Worm (Caenorhabditis elegans) whole organism, midembryonic: ENCODE results near the gene srh-130.

Experiments used
- T22C8.4 ChIP-seq: fragments of 200-800 bp; sonication (Bioruptor generic); IDR thresholded peaks from 2 replicates; pipeline ENCODE4 v1.3.6; 2022; ENCODE audit warnings: missing genetic modification characterization, missing compliant biosample characterization
- cog-1 ChIP-seq: sonication (generic microtip); optimal IDR thresholded peaks from 2 replicates; lab custom pipeline; 2016; ENCODE audit warnings: missing genetic modification characterization, missing compliant biosample characterization
- flt-1 ChIP-seq: fragments of 200-800 bp; sonication (Bioruptor generic); IDR thresholded peaks from 2 replicates; pipeline ENCODE4 v1.3.6; 2022; ENCODE audit warnings: missing genetic modification characterization, missing compliant biosample characterization
- klf-2 ChIP-seq: fragments of 200-800 bp; sonication (Bioruptor generic); conservative IDR thresholded peaks from 2 replicates; pipeline ENCODE4 v1.3.6; 2022; ENCODE audit warnings: missing genetic modification reagents, missing genetic modification characterization, missing compliant biosample characterization
- med-1 ChIP-seq: sonication (generic microtip); optimal IDR thresholded peaks from 2 replicates; lab custom pipeline; 2017; ENCODE audit warnings: missing genetic modification characterization, mild to moderate bottlenecking, missing compliant biosample characterization, antibody characterized with exemption, missing genetic modification reagents; ENCODE audit not compliant: insufficient read depth
- ref-1 ChIP-seq: fragments of 200-800 bp; sonication (Bioruptor generic); conservative IDR thresholded peaks from 2 replicates; pipeline ENCODE4 v1.3.6; 2022; ENCODE audit warnings: missing genetic modification reagents, missing genetic modification characterization, missing compliant biosample characterization
- tab-1 ChIP-seq: fragments of 200-800 bp; sonication (Bioruptor generic); IDR thresholded peaks from 2 replicates; pipeline ENCODE4 v1.3.6; 2022; ENCODE audit warnings: missing genetic modification characterization, missing compliant biosample characterization
- ztf-23 ChIP-seq: fragments of 200-800 bp; sonication (Bioruptor generic); IDR thresholded peaks from 2 replicates; pipeline ENCODE4 v1.3.6; 2022; ENCODE audit warnings: missing genetic modification reagents, missing genetic modification characterization, missing compliant biosample characterization
- ztf-29 ChIP-seq: fragments of 200-800 bp; sonication (Bioruptor generic); IDR thresholded peaks from 2 replicates; pipeline ENCODE4 v1.3.6; 2022; ENCODE audit warnings: missing genetic modification reagents, missing genetic modification characterization, missing compliant biosample characterization

srh-130 gene

DNA sequence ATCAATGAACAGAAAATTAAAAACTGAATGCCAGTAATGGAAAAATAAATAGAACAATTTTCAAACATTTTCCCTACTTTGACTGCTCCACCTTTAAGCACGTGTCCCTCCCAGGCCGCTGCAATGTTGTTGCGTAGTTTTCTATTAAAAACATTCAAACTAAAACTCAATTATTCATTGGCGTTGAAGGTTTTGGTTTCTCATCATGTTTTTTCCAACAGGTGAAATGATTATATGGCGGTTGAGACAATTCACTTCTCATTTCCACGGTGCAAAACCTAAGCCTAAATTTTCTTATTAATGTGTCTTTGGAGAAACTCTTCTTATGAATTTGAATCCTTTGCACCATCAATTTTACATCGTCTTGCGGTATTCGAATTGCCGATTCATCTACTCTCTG lies at the start of gene srh-130:
Gene srh-130 (plus strand): TSS at position 301 of the 400 bp plus-strand sequence.
- TF ChIP-seq ztf-23, result no peak
- TF ChIP-seq med-1 (GFP tag; lab: Kevin White, UChicago), result no peak
- no peak for TF ChIP-seq ztf-29 (GFP tag; lab: Robert Waterston, UW)
- TF ChIP-seq klf-2 (GFP tag; lab: Robert Waterston, UW), result no peak
- TF ChIP-seq T22C8.4, result no peak
- no peak for TF ChIP-seq cog-1 (tag; lab: Kevin White, UChicago)
- TF ChIP-seq flt-1 (GFP tag; lab: Robert Waterston, UW), result no peak
- no peak for TF ChIP-seq tab-1 (GFP tag; lab: Robert Waterston, UW)
- TF ChIP-seq ref-1 (GFP tag; lab: Robert Waterston, UW), result no peak

DNA sequence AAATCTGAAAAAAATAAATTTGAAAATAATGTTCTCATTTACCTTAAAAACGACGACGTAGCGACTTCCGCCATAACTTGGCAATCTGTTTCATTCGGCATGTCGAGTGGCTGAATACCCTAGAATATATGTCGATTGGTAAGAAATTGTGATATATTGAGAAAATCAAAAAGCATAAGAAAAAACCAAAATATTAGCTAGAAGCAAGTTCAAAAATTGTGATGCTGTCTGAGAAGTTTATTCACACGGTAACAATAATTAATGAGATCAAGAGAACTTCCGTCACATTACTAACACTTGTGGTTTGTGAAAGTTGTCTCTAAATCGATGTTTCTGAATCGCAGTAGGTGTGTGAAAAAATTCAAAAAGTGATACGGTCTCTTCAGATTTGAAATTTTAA lies 49.0 kb upstream of the srh-130 start, which contains the start of gene srab-1:
Gene srab-1 (minus strand): TSS at position 101 of the 400 bp plus-strand sequence.
- TF ChIP-seq med-1 (GFP tag; lab: Kevin White, UChicago), result no peak
- no peak for TF ChIP-seq ztf-23
- no peak for TF ChIP-seq T22C8.4
- TF ChIP-seq ref-1 (GFP tag; lab: Robert Waterston, UW), result no peak
- no peak for TF ChIP-seq tab-1 (GFP tag; lab: Robert Waterston, UW)
- TF ChIP-seq cog-1 (tag; lab: Kevin White, UChicago), result no peak
- TF ChIP-seq klf-2 (GFP tag; lab: Robert Waterston, UW), result no peak
- no peak for TF ChIP-seq flt-1 (GFP tag; lab: Robert Waterston, UW)
- TF ChIP-seq ztf-29 (GFP tag; lab: Robert Waterston, UW), result no peak

ce11 chrV:5104934-5105333 lies 46.0 kb upstream of the srh-130 start, which contains the start of gene srab-2:
TSS of gene srab-2 (minus strand) at chrV:5105034.
- TF ChIP-seq flt-1 (GFP tag; lab: Robert Waterston, UW), result no peak
- no peak for TF ChIP-seq ref-1 (GFP tag; lab: Robert Waterston, UW)
- TF ChIP-seq ztf-23, result no peak
- TF ChIP-seq klf-2 (GFP tag; lab: Robert Waterston, UW), result no peak
- no peak for TF ChIP-seq ztf-29 (GFP tag; lab: Robert Waterston, UW)
- TF ChIP-seq tab-1 (GFP tag; lab: Robert Waterston, UW), result no peak
- TF ChIP-seq cog-1 (tag; lab: Kevin White, UChicago), result no peak
- TF ChIP-seq T22C8.4, result no peak
- no peak for TF ChIP-seq med-1 (GFP tag; lab: Kevin White, UChicago)

DNA sequence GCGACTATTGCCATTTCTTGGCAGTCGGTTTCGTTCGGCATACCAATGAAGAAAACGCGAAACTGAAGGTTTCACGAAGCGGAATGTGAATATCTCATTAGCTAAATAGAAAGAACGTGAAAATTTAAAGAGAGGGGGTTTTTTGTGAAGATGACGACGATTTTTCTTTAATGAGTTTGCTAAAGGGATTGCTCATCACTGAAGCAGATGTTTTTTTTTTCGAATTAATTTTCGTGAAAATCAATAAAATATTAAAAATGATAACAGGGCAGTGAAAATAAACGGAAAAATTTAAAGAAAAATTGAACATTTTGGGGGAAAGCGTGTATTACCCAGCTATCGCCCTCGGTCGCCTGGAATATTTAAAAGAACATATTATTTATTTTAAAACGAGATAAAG lies 43.2 kb upstream of the srh-130 start, which contains the start of gene srab-3:
Gene srab-3 (minus strand): TSS at position 101 of the 400 bp plus-strand sequence.
- no peak for TF ChIP-seq cog-1 (tag; lab: Kevin White, UChicago)
- TF ChIP-seq T22C8.4, result no peak
- TF ChIP-seq ref-1 (GFP tag; lab: Robert Waterston, UW), result no peak
- TF ChIP-seq flt-1 (GFP tag; lab: Robert Waterston, UW), result no peak
- TF ChIP-seq ztf-23, result no peak
- no peak for TF ChIP-seq ztf-29 (GFP tag; lab: Robert Waterston, UW)
- TF ChIP-seq klf-2 (GFP tag; lab: Robert Waterston, UW), result no peak
- TF ChIP-seq med-1 (GFP tag; lab: Kevin White, UChicago), result no peak
- no peak for TF ChIP-seq tab-1 (GFP tag; lab: Robert Waterston, UW)

- no peak for TF ChIP-seq ztf-23
- TF ChIP-seq ref-1 (GFP tag; lab: Robert Waterston, UW), result no peak
- TF ChIP-seq tab-1 (GFP tag; lab: Robert Waterston, UW), result no peak
- TF ChIP-seq ztf-29 (GFP tag; lab: Robert Waterston, UW), result no peak
- no peak for TF ChIP-seq flt-1 (GFP tag; lab: Robert Waterston, UW)
- TF ChIP-seq T22C8.4, result no peak
- TF ChIP-seq med-1 (GFP tag; lab: Kevin White, UChicago), result no peak
- TF ChIP-seq klf-2 (GFP tag; lab: Robert Waterston, UW), result no peak
- no peak for TF ChIP-seq cog-1 (tag; lab: Kevin White, UChicago)
Measured at ce11 chrV:5110684-5111083, 40.3 kb upstream of the srh-130 start, which contains the start of gene ugt-63. TSS of gene ugt-63 (minus strand) at chrV:5110772.

- no peak for TF ChIP-seq flt-1 (GFP tag; lab: Robert Waterston, UW)
- no peak for TF ChIP-seq cog-1 (tag; lab: Kevin White, UChicago)
- TF ChIP-seq med-1 (GFP tag; lab: Kevin White, UChicago), result no peak
- TF ChIP-seq T22C8.4, result no peak
- TF ChIP-seq klf-2 (GFP tag; lab: Robert Waterston, UW), result no peak
- TF ChIP-seq ref-1 (GFP tag; lab: Robert Waterston, UW), result no peak
- TF ChIP-seq tab-1 (GFP tag; lab: Robert Waterston, UW), result no peak
- no peak for TF ChIP-seq ztf-23
- TF ChIP-seq ztf-29 (GFP tag; lab: Robert Waterston, UW), result no peak
Measured at ce11 chrV:5113654-5114053, 37.3 kb upstream of the srh-130 start, which contains the start of gene C04F5.8. TSS of gene C04F5.8 (minus strand) at chrV:5113754.

- TF ChIP-seq ref-1 (GFP tag; lab: Robert Waterston, UW) (no peak), flt-1 (GFP tag; lab: Robert Waterston, UW) (no peak), klf-2 (GFP tag; lab: Robert Waterston, UW) (no peak), tab-1 (GFP tag; lab: Robert Waterston, UW) (no peak), T22C8.4 (no peak), ztf-29 (GFP tag; lab: Robert Waterston, UW) (no peak), cog-1 (tag; lab: Kevin White, UChicago) (no peak), med-1 (GFP tag; lab: Kevin White, UChicago) (no peak), ztf-23 (no peak)
Measured at ce11 chrV:5119109-5119508, 31.9 kb upstream of the srh-130 start, which contains the start of gene C04F5.9. TSS of gene C04F5.9 (minus strand) at chrV:5119209.

DNA sequence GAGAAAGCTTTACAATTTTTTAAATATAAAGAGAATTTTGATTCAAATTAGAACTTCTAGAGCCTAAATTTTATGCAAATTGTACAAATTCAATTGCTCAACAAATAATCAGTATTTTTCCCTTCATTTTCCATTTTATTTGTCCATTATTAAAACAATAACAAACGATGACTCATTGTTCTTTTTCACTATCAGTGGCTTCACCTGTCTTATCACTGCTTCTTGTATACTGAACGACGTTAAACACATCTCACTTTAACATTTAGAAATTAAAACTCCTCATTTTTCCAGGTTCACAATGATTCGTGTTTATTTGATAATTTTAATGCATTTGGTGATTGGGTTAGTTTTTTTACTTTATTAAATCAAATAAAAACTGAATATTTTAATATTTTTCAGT lies 31.3 kb upstream of the srh-130 start, which contains the start of gene sid-1:
Gene sid-1 (plus strand): TSS at position 292 of the 400 bp plus-strand sequence.
- TF ChIP-seq cog-1 (tag; lab: Kevin White, UChicago) (no peak), med-1 (GFP tag; lab: Kevin White, UChicago) (no peak), flt-1 (GFP tag; lab: Robert Waterston, UW) (no peak), tab-1 (GFP tag; lab: Robert Waterston, UW) (no peak), ztf-29 (GFP tag; lab: Robert Waterston, UW) (no peak)

ce11 chrV:5126793-5127192 lies 24.2 kb upstream of the srh-130 start, which contains the start of gene F14F9.5:
TSS of gene F14F9.5 (plus strand) at chrV:5127093.
- no peak for TF ChIP-seq ztf-23
- no peak for TF ChIP-seq tab-1 (GFP tag; lab: Robert Waterston, UW)
- TF ChIP-seq cog-1 (tag; lab: Kevin White, UChicago), result no peak
- TF ChIP-seq klf-2 (GFP tag; lab: Robert Waterston, UW), result no peak
- no peak for TF ChIP-seq med-1 (GFP tag; lab: Kevin White, UChicago)
- no peak for TF ChIP-seq ztf-29 (GFP tag; lab: Robert Waterston, UW)
- TF ChIP-seq ref-1 (GFP tag; lab: Robert Waterston, UW), result no peak
- no peak for TF ChIP-seq flt-1 (GFP tag; lab: Robert Waterston, UW)
- TF ChIP-seq T22C8.4, result no peak
